Worm (Caenorhabditis elegans) whole organism, young adult: Measurements from ENCODE around the gene C34E11.2.

Experiments used
- B0019.2 ChIP-seq: fragments of 200-800 bp; sonication (Bioruptor generic); conservative IDR thresholded peaks from 2 replicates; pipeline ENCODE4 v1.3.6; 2022; ENCODE audit warnings: missing genetic modification reagents, missing genetic modification characterization, missing compliant biosample characterization
- B0035.1 ChIP-seq: sonication (generic microtip); optimal IDR thresholded peaks from 2 replicates; lab custom pipeline; 2016; ENCODE audit warnings: missing genetic modification characterization, mild to moderate bottlenecking, missing compliant biosample characterization, missing genotype, missing genetic modification reagents
- B0261.1 ChIP-seq: sonication (generic microtip); optimal IDR thresholded peaks from 2 replicates; lab custom pipeline; 2016; ENCODE audit warnings: mild to moderate bottlenecking, missing genetic modification characterization, moderate library complexity, missing compliant biosample characterization
- D2030.7 ChIP-seq: fragments of 200-800 bp; sonication (Bioruptor generic); IDR thresholded peaks from 2 replicates; pipeline ENCODE4 v1.3.6; 2022; ENCODE audit warnings: missing genetic modification reagents, missing genetic modification characterization, missing compliant biosample characterization
- F22D6.2 ChIP-seq: sonication (generic microtip); optimal IDR thresholded peaks from 2 replicates; lab custom pipeline; 2016; ENCODE audit warnings: mild to moderate bottlenecking, missing genetic modification characterization, missing compliant biosample characterization
- F33H1.4 ChIP-seq: fragments of 200-800 bp; sonication (Bioruptor generic); IDR thresholded peaks from 2 replicates; pipeline ENCODE4 v1.3.6; 2022; ENCODE audit warnings: missing genetic modification reagents, missing genetic modification characterization, missing compliant biosample characterization
- F49E8.2 ChIP-seq: sonication (generic microtip); optimal IDR thresholded peaks from 3 replicates; lab custom pipeline; 2017; ENCODE audit warnings: missing genetic modification characterization, mild to moderate bottlenecking, missing compliant biosample characterization, antibody characterized with exemption, moderate library complexity; ENCODE audit not compliant: insufficient read depth
- F57A8.1 ChIP-seq: fragments of 200-800 bp; sonication (Bioruptor generic); optimal IDR thresholded peaks from 2 replicates; lab custom pipeline; 2018; ENCODE audit warnings: mild to moderate bottlenecking, missing genetic modification characterization, moderate library complexity, missing compliant biosample characterization
- Y53F4B.3 ChIP-seq: fragments of 200-800 bp; sonication (Bioruptor generic); IDR thresholded peaks from 2 replicates; pipeline ENCODE4 v1.3.6; 2022; ENCODE audit warnings: missing genetic modification reagents, missing genetic modification characterization, missing compliant biosample characterization
- Y56A3A.18 ChIP-seq: fragments of 200-800 bp; sonication (Bioruptor generic); IDR thresholded peaks from 2 replicates; pipeline ENCODE4 v1.3.6; 2022; ENCODE audit warnings: missing genetic modification reagents, missing genetic modification characterization, missing compliant biosample characterization
- Y95B8A.8 ChIP-seq: fragments of 200-800 bp; sonication (Bioruptor generic); IDR thresholded peaks from 2 replicates; pipeline ENCODE4 v1.3.6; 2022; ENCODE audit warnings: missing genetic modification reagents, missing genetic modification characterization, missing compliant biosample characterization
- akir-1 ChIP-seq: fragments of 200-800 bp; sonication (Bioruptor generic); optimal IDR thresholded peaks from 2 replicates; lab custom pipeline; 2018; ENCODE audit warnings: mild to moderate bottlenecking, missing genetic modification characterization, moderate library complexity, missing compliant biosample characterization
- ama-1 ChIP-seq, 3 experiments: fragments of 150-350 bp in 1 of 3; sonication (generic microtip) in 2 of 3; optimal IDR thresholded peaks; 2 replicates each; lab custom pipeline; 2014 to 2018; ENCODE audit warnings: missing biosample characterization in 2 of 3, missing genetic modification characterization in 2 of 3, missing genetic modification reagents in 2 of 3
- atf-7 ChIP-seq: sonication (generic microtip); optimal IDR thresholded peaks from 2 replicates; lab custom pipeline; 2017; ENCODE audit warnings: mild to moderate bottlenecking, missing genetic modification characterization, missing compliant biosample characterization
- athp-1 ChIP-seq: sonication (generic microtip); optimal IDR thresholded peaks from 2 replicates; lab custom pipeline; 2017; ENCODE audit warnings: mild to moderate bottlenecking, missing genetic modification characterization, missing compliant biosample characterization
- attf-3 ChIP-seq: fragments of 200-800 bp; sonication (Bioruptor generic); conservative IDR thresholded peaks from 2 replicates; pipeline ENCODE4 v1.3.6; 2022; ENCODE audit warnings: missing genetic modification reagents, missing genetic modification characterization, missing compliant biosample characterization
- cebp-1 ChIP-seq, 2 experiments: fragments of 200-800 bp in 1 of 2; sonication (Bioruptor generic) in 1 of 2; sonication (generic microtip) in 1 of 2; IDR thresholded peaks in 1 of 2; optimal IDR thresholded peaks in 1 of 2; 2 replicates each; pipeline versions ENCODE4 v1.3.6 to Lab custom; 2017 to 2022; ENCODE audit warnings: missing compliant biosample characterization in 2 of 2, missing genetic modification characterization in 2 of 2, mild to moderate bottlenecking in 1 of 2, missing genetic modification reagents in 1 of 2, moderate library complexity in 1 of 2
- cebp-2 ChIP-seq: fragments of 200-800 bp; sonication (Bioruptor generic); IDR thresholded peaks from 2 replicates; pipeline ENCODE4 v1.3.6; 2022; ENCODE audit warnings: missing genetic modification characterization, missing compliant biosample characterization
- ceh-100 ChIP-seq: fragments of 200-800 bp; sonication (Bioruptor generic); IDR thresholded peaks from 2 replicates; pipeline ENCODE4 v1.3.6; 2022; ENCODE audit warnings: missing genetic modification reagents, missing genetic modification characterization, missing compliant biosample characterization
- ceh-27 ChIP-seq: fragments of 200-800 bp; sonication (Bioruptor generic); optimal IDR thresholded peaks from 2 replicates; lab custom pipeline; 2018; ENCODE audit warnings: mild to moderate bottlenecking, missing genetic modification characterization, moderate library complexity, missing compliant biosample characterization
- ceh-58 ChIP-seq: fragments of 200-800 bp; sonication (Bioruptor generic); IDR thresholded peaks from 2 replicates; pipeline ENCODE4 v1.3.6; 2022; ENCODE audit warnings: missing genetic modification characterization, missing compliant biosample characterization
- dox-1 ChIP-seq: fragments of 200-800 bp; sonication (Bioruptor generic); IDR thresholded peaks from 2 replicates; pipeline ENCODE4 v1.3.6; 2022; ENCODE audit warnings: missing genetic modification reagents, missing genetic modification characterization, missing compliant biosample characterization
- dpl-1 ChIP-seq: fragments of 150-350 bp; optimal IDR thresholded peaks from 2 replicates; lab custom pipeline; 2014; ENCODE audit warnings: missing biosample characterization, missing genetic modification reagents, missing genetic modification characterization
- efl-1 ChIP-seq: fragments of 150-350 bp; optimal IDR thresholded peaks from 2 replicates; lab custom pipeline; 2014; ENCODE audit warnings: missing biosample characterization, missing genetic modification reagents, missing genetic modification characterization
- egl-44 ChIP-seq: fragments of 200-800 bp; sonication (Bioruptor generic); IDR thresholded peaks from 2 replicates; pipeline ENCODE4 v1.3.6; 2022; ENCODE audit warnings: missing genetic modification reagents, missing genetic modification characterization, missing compliant biosample characterization
- ekl-4 ChIP-seq: fragments of 200-800 bp; sonication (Bioruptor generic); IDR thresholded peaks from 2 replicates; pipeline ENCODE4 v1.3.6; 2022; ENCODE audit warnings: missing genetic modification reagents, missing genetic modification characterization, missing compliant biosample characterization
- ets-4 ChIP-seq: fragments of 200-800 bp; sonication (Bioruptor generic); optimal IDR thresholded peaks from 2 replicates; lab custom pipeline; 2018; ENCODE audit warnings: mild to moderate bottlenecking, missing genetic modification characterization, missing compliant biosample characterization
- him-1 ChIP-seq: sonication (generic microtip); optimal IDR thresholded peaks from 2 replicates; lab custom pipeline; 2016; ENCODE audit warnings: missing genotype, missing genetic modification reagents, missing genetic modification characterization, missing compliant biosample characterization
- hmg-1.2 ChIP-seq: fragments of 200-800 bp; sonication (Bioruptor generic); IDR thresholded peaks from 2 replicates; pipeline ENCODE4 v1.3.6; 2022; ENCODE audit warnings: missing genetic modification reagents, missing genetic modification characterization, missing compliant biosample characterization
- hrde-1 ChIP-seq: sonication (generic microtip); optimal IDR thresholded peaks from 2 replicates; lab custom pipeline; 2016; ENCODE audit warnings: missing genetic modification characterization, mild to moderate bottlenecking, missing compliant biosample characterization, moderate library complexity, missing genotype, missing genetic modification reagents, borderline replicate concordance
- let-607 ChIP-seq, 2 experiments: fragments of 200-800 bp in 1 of 2; sonication (Bioruptor generic) in 1 of 2; sonication (generic microtip) in 1 of 2; optimal IDR thresholded peaks; 2 replicates each; lab custom pipeline; 2016 to 2018; ENCODE audit warnings: mild to moderate bottlenecking in 2 of 2, missing compliant biosample characterization in 2 of 2, missing genetic modification characterization in 2 of 2, moderate library complexity in 2 of 2, missing genotype in 1 of 2
- lin-35 ChIP-seq, 3 experiments: fragments of 150-350 bp in 2 of 3; sonication (generic microtip) in 1 of 3; optimal IDR thresholded peaks; 2 replicates each; lab custom pipeline; 2014 to 2018; ENCODE audit warnings: missing biosample characterization in 3 of 3, missing genetic modification characterization in 3 of 3, missing genetic modification reagents in 3 of 3
- lin-40 ChIP-seq: sonication (generic microtip); optimal IDR thresholded peaks from 2 replicates; lab custom pipeline; 2016; ENCODE audit warnings: missing genetic modification characterization, mild to moderate bottlenecking, missing compliant biosample characterization, missing genotype, missing genetic modification reagents
- lin-54 ChIP-seq: fragments of 200-800 bp; sonication (Bioruptor generic); optimal IDR thresholded peaks from 2 replicates; lab custom pipeline; 2018; ENCODE audit warnings: mild to moderate bottlenecking, missing genetic modification characterization, missing compliant biosample characterization
- lir-1 ChIP-seq: fragments of 200-800 bp; sonication (Bioruptor generic); conservative IDR thresholded peaks from 2 replicates; pipeline ENCODE4 v1.3.6; 2022; ENCODE audit warnings: missing genetic modification reagents, missing genetic modification characterization, missing compliant biosample characterization
- madf-10 ChIP-seq: sonication (generic microtip); optimal IDR thresholded peaks from 2 replicates; lab custom pipeline; 2016; ENCODE audit warnings: mild to moderate bottlenecking, missing genetic modification characterization, missing compliant biosample characterization
- madf-8 ChIP-seq: fragments of 200-800 bp; sonication (Bioruptor generic); conservative IDR thresholded peaks from 2 replicates; pipeline ENCODE4 v1.3.6; 2022; ENCODE audit warnings: missing genetic modification reagents, missing genetic modification characterization, missing compliant biosample characterization
- mes-4 ChIP-seq: sonication (generic microtip); optimal IDR thresholded peaks from 2 replicates; lab custom pipeline; 2016; ENCODE audit warnings: missing genotype, missing genetic modification characterization, missing compliant biosample characterization
- nfya-1 ChIP-seq: sonication (generic microtip); optimal IDR thresholded peaks from 2 replicates; lab custom pipeline; 2017; ENCODE audit warnings: antibody characterized with exemption, missing compliant biosample characterization, missing genetic modification characterization, borderline replicate concordance; ENCODE audit not compliant: insufficient read depth
- nhr-27 ChIP-seq: fragments of 200-800 bp; sonication (Bioruptor generic); optimal IDR thresholded peaks from 2 replicates; lab custom pipeline; 2018; ENCODE audit warnings: mild to moderate bottlenecking, missing genetic modification characterization, moderate library complexity, missing compliant biosample characterization
- nhr-80 ChIP-seq: sonication (generic microtip); optimal IDR thresholded peaks from 2 replicates; lab custom pipeline; 2016; ENCODE audit warnings: missing genetic modification characterization, missing compliant biosample characterization
- nhr-90 ChIP-seq: sonication (generic microtip); optimal IDR thresholded peaks from 2 replicates; lab custom pipeline; 2016; ENCODE audit warnings: missing genotype, mild to moderate bottlenecking, missing genetic modification characterization, missing compliant biosample characterization
- snpc-1.1 ChIP-seq: sonication (generic microtip); optimal IDR thresholded peaks from 2 replicates; lab custom pipeline; 2017; ENCODE audit warnings: missing genetic modification characterization, mild to moderate bottlenecking, missing compliant biosample characterization, antibody characterized with exemption, moderate library complexity, missing genotype, missing genetic modification reagents; ENCODE audit not compliant: insufficient read depth
- ztf-25 ChIP-seq: fragments of 200-800 bp; sonication (Bioruptor generic); IDR thresholded peaks from 2 replicates; pipeline ENCODE4 v1.3.6; 2022; ENCODE audit warnings: missing genetic modification reagents, missing genetic modification characterization, missing compliant biosample characterization
- ztf-28 ChIP-seq: fragments of 200-800 bp; sonication (Bioruptor generic); IDR thresholded peaks from 2 replicates; pipeline ENCODE4 v1.3.6; 2022; ENCODE audit warnings: missing genetic modification reagents, missing genetic modification characterization, missing compliant biosample characterization
- ztf-3 ChIP-seq: fragments of 200-800 bp; sonication (Bioruptor generic); optimal IDR thresholded peaks from 2 replicates; lab custom pipeline; 2018; ENCODE audit warnings: mild to moderate bottlenecking, missing genetic modification characterization, missing compliant biosample characterization

The C34E11.2 gene

ce11 chrX:11757666-11758065 lies 56.9 kb downstream of the C34E11.2 start (continued):
- TF ChIP-seq Y95B8A.8 (GFP tag; lab: Robert Waterston, UW) (no peak), nhr-90 (tag; lab: Kevin White, UChicago) (peak; percentile 90), B0019.2 (GFP tag; lab: Robert Waterston, UW) (peak; percentile 55; the same call in 1 of the 2 replicates), ztf-25 (GFP tag; lab: Robert Waterston, UW) (peak; percentile 92), let-607 (tag; optimal IDR thresholded peaks at IDR 0.05; lab: Kevin White, UChicago) (peak; percentile 38 to 66), athp-1 (tag; lab: Kevin White, UChicago) (peak; percentile 52), ets-4 (GFP tag; lab: Kevin White, UChicago) (no peak), efl-1 (GFP tag; lab: Kevin White, UChicago) (no peak), mes-4 (tag; lab: Kevin White, UChicago) (peak; percentile 88), F57A8.1 (GFP tag; lab: Kevin White, UChicago) (peak; percentile 52), B0035.1 (tag; lab: Kevin White, UChicago) (peak; percentile 63), B0261.1 (peak; percentile 97), cebp-2 (GFP tag; lab: Robert Waterston, UW) (0 out of 2 replicates have a peak, but pooled peaks have one; percentile 87), F33H1.4 (GFP tag; lab: Robert Waterston, UW) (no peak), lin-54 (peak; percentile 59), F22D6.2 (tag; lab: Kevin White, UChicago) (peak; percentile 40), ceh-58 (GFP tag; lab: Robert Waterston, UW) (no peak), cebp-1 (GFP tag; IDR thresholded peaks at IDR 0.05; lab: Robert Waterston, UW) (peak; percentile 53; the same call in 1 of the 2 replicates), cebp-1 (tag; optimal IDR thresholded peaks at IDR 0.05; lab: Kevin White, UChicago) (no peak), nhr-27 (tag; lab: Kevin White, UChicago) (peak; percentile 35), Y56A3A.18 (GFP tag; lab: Robert Waterston, UW) (peak; percentile 92), akir-1 (no peak), attf-3 (GFP tag; lab: Robert Waterston, UW) (no peak; the same call in 1 of the 2 replicates), lin-35 (GFP tag; optimal IDR thresholded peaks at IDR 0.05; lab: Kevin White, UChicago) (peak in 1 of 3 experiments; percentile 58), hmg-1.2 (GFP tag; lab: Robert Waterston, UW) (peak; percentile 80), lin-40 (tag; lab: Kevin White, UChicago) (peak; percentile 73), lir-1 (GFP tag; lab: Robert Waterston, UW) (no peak), egl-44 (GFP tag; lab: Robert Waterston, UW) (peak; percentile 80), nfya-1 (no peak), madf-8 (GFP tag; lab: Robert Waterston, UW) (no peak), snpc-1.1 (peak; percentile 36), atf-7 (tag; lab: Kevin White, UChicago) (peak; percentile 62), ztf-3 (GFP tag; lab: Kevin White, UChicago) (peak; percentile 31), ceh-100 (GFP tag; lab: Robert Waterston, UW) (peak; percentile 63), ekl-4 (peak; percentile 67; the same call in 1 of the 2 replicates), madf-10 (tag; lab: Kevin White, UChicago) (peak; percentile 87), ama-1 (optimal IDR thresholded peaks at IDR 0.05; lab: Kevin White, UChicago) (no peak), ama-1 (GFP tag; optimal IDR thresholded peaks at IDR 0.05; lab: Kevin White, UChicago) (peak in 1 of 2 experiments; percentile 81), ztf-28 (peak; percentile 89; the same call in 1 of the 2 replicates), dox-1 (no peak; the same call in 1 of the 2 replicates), F49E8.2 (tag; lab: Kevin White, UChicago) (peak; percentile 10), ceh-27 (peak; percentile 85), nhr-80 (no peak), Y53F4B.3 (GFP tag; lab: Robert Waterston, UW) (peak; percentile 73), dpl-1 (GFP tag; lab: Kevin White, UChicago) (no peak), D2030.7 (GFP tag; lab: Robert Waterston, UW) (peak; percentile 76), hrde-1 (tag; lab: Kevin White, UChicago) (peak; percentile 57), him-1 (tag; lab: Kevin White, UChicago) (peak; percentile 96)
